Fruit fly (Drosophila melanogaster) whole organism, pupa: ENCODE data around the gene CG42445.

Experiments
- CG15710 ChIP-seq: fragments of 200-800 bp; sonication (Bioruptor generic); optimal IDR thresholded peaks from 2 replicates; lab custom pipeline; 2018; ENCODE audit warnings: missing biosample characterization, mild to moderate bottlenecking, missing genetic modification characterization, moderate library complexity
- CG8159 ChIP-seq: fragments of 200-800 bp; sonication (Bioruptor generic); optimal IDR thresholded peaks from 3 replicates; lab custom pipeline; 2018; ENCODE audit warnings: missing biosample characterization, mild to moderate bottlenecking, missing genetic modification characterization, moderate library complexity
- D1 ChIP-seq: fragments of 200-800 bp; sonication (Bioruptor generic); optimal IDR thresholded peaks from 2 replicates; lab custom pipeline; 2018; ENCODE audit warnings: missing biosample characterization, mild to moderate bottlenecking, missing genetic modification characterization, moderate library complexity
- EcR ChIP-seq: fragments of 200-800 bp; sonication (Bioruptor generic); optimal IDR thresholded peaks from 3 replicates; lab custom pipeline; 2019; ENCODE audit warnings: missing biosample characterization, missing genetic modification characterization, mild to moderate bottlenecking, moderate library complexity, missing genetic modification reagents
- gl ChIP-seq: fragments of 200-800 bp; sonication (Bioruptor generic); optimal IDR thresholded peaks from 2 replicates; lab custom pipeline; 2018; ENCODE audit warnings: missing biosample characterization, mild to moderate bottlenecking, missing genetic modification characterization

- TF ChIP-seq gl (tag; lab: Kevin White, UChicago) (no peak), EcR (GFP tag; lab: Kevin White, UChicago) (peak; percentile 64), D1 (tag; lab: Kevin White, UChicago) (no peak), CG15710 (tag; lab: Kevin White, UChicago) (no peak), CG8159 (tag; lab: Kevin White, UChicago) (no peak)
These were observed 6.9 kb downstream of the CG42445 start, which contains the start of gene CG13676 for dm6 chr3L:8151727-8152199.
